Worm (Caenorhabditis elegans) whole organism, mixed stage, embryonic: Measurements from ENCODE around the gene str-233.
"Not testable (repeated sequence)": the region's sequence is repeated elsewhere in the genome, so short reads cannot be mapped to it uniquely, and the experiment has no call there.

Experiments
- M03D4.4 ChIP-seq: sonication (generic microtip); optimal IDR thresholded peaks from 2 replicates; lab custom pipeline; 2017; ENCODE audit warnings: mild to moderate bottlenecking, missing genetic modification characterization, missing compliant biosample characterization
- bed-3 ChIP-seq: fragments of 200-800 bp; sonication (Bioruptor generic); optimal IDR thresholded peaks from 3 replicates; lab custom pipeline; 2018; ENCODE audit warnings: mild to moderate bottlenecking, missing genetic modification characterization, moderate library complexity, missing compliant biosample characterization
- blmp-1 ChIP-seq: fragments of 150-350 bp; optimal IDR thresholded peaks from 2 replicates; lab custom pipeline; 2014; ENCODE audit warnings: missing biosample characterization, missing genetic modification characterization
- ceh-39 ChIP-seq: fragments of 150-350 bp; optimal IDR thresholded peaks from 2 replicates; lab custom pipeline; 2014; ENCODE audit warnings: missing biosample characterization, missing genetic modification characterization
- ceh-43 ChIP-seq: fragments of 200-800 bp; sonication (Bioruptor generic); optimal IDR thresholded peaks from 2 replicates; lab custom pipeline; 2018; ENCODE audit warnings: mild to moderate bottlenecking, missing genetic modification characterization, moderate library complexity, missing compliant biosample characterization
- ceh-83 ChIP-seq: fragments of 200-800 bp; sonication (Bioruptor generic); optimal IDR thresholded peaks from 2 replicates; lab custom pipeline; 2018; ENCODE audit warnings: mild to moderate bottlenecking, missing genetic modification characterization, missing compliant biosample characterization
- ces-1 ChIP-seq: fragments of 150-350 bp; optimal IDR thresholded peaks from 2 replicates; lab custom pipeline; 2014; ENCODE audit warnings: missing biosample characterization, missing genetic modification reagents, missing genetic modification characterization
- cnd-1 ChIP-seq: fragments of 200-800 bp; sonication (Bioruptor generic); optimal IDR thresholded peaks from 2 replicates; lab custom pipeline; 2018; ENCODE audit warnings: mild to moderate bottlenecking, missing genetic modification characterization, missing compliant biosample characterization
- drap-1 ChIP-seq: fragments of 200-800 bp; sonication (Bioruptor generic); optimal IDR thresholded peaks from 3 replicates; lab custom pipeline; 2018; ENCODE audit warnings: mild to moderate bottlenecking, missing genetic modification characterization, missing compliant biosample characterization
- elt-1 ChIP-seq: sonication (generic microtip); optimal IDR thresholded peaks from 2 replicates; lab custom pipeline; 2017; ENCODE audit warnings: missing genetic modification characterization, mild to moderate bottlenecking, missing compliant biosample characterization, antibody characterized with exemption, moderate library complexity, borderline replicate concordance; ENCODE audit not compliant: insufficient read depth
- elt-3 ChIP-seq: fragments of 150-350 bp; optimal IDR thresholded peaks from 2 replicates; lab custom pipeline; 2014; ENCODE audit warnings: missing biosample characterization, missing genetic modification characterization
- ham-2 ChIP-seq: fragments of 200-800 bp; sonication (Bioruptor generic); optimal IDR thresholded peaks from 2 replicates; lab custom pipeline; 2018; ENCODE audit warnings: mild to moderate bottlenecking, missing genetic modification characterization, missing compliant biosample characterization
- hlh-1 ChIP-seq: fragments of 150-350 bp; optimal IDR thresholded peaks from 2 replicates; lab custom pipeline; 2014; ENCODE audit warnings: missing biosample characterization, missing genetic modification reagents, missing genetic modification characterization
- lin-32 ChIP-seq: fragments of 200-800 bp; sonication (Bioruptor generic); optimal IDR thresholded peaks from 2 replicates; lab custom pipeline; 2018; ENCODE audit warnings: mild to moderate bottlenecking, missing genetic modification characterization, missing compliant biosample characterization
- lsy-2 ChIP-seq: fragments of 150-350 bp; optimal IDR thresholded peaks from 2 replicates; lab custom pipeline; 2014; ENCODE audit warnings: missing biosample characterization, missing genetic modification characterization
- mab-5 ChIP-seq: fragments of 150-350 bp; optimal IDR thresholded peaks from 2 replicates; lab custom pipeline; 2014; ENCODE audit warnings: missing biosample characterization, missing genetic modification characterization
- mep-1 ChIP-seq: fragments of 150-350 bp; optimal IDR thresholded peaks from 2 replicates; lab custom pipeline; 2017; ENCODE audit warnings: missing biosample characterization, missing genetic modification reagents, missing genetic modification characterization, inconsistent platforms
- mls-2 ChIP-seq: sonication (generic microtip); optimal IDR thresholded peaks from 2 replicates; lab custom pipeline; 2016; ENCODE audit warnings: mild to moderate bottlenecking, missing genetic modification characterization, moderate library complexity, missing compliant biosample characterization
- nhr-12 ChIP-seq: fragments of 150-350 bp; optimal IDR thresholded peaks from 2 replicates; lab custom pipeline; 2014; ENCODE audit warnings: missing biosample characterization, missing genetic modification characterization
- nhr-237 ChIP-seq: fragments of 150-350 bp; optimal IDR thresholded peaks from 2 replicates; lab custom pipeline; 2014; ENCODE audit warnings: missing biosample characterization, missing genetic modification characterization
- nhr-76 ChIP-seq: sonication (generic microtip); optimal IDR thresholded peaks from 2 replicates; lab custom pipeline; 2017; ENCODE audit warnings: missing biosample characterization, missing genetic modification characterization
- pha-4 ChIP-seq: fragments of 150-350 bp; optimal IDR thresholded peaks from 2 replicates; lab custom pipeline; 2018; ENCODE audit warnings: missing biosample characterization, missing genetic modification reagents, missing genetic modification characterization
- sem-2 ChIP-seq: fragments of 200-800 bp; sonication (Bioruptor generic); optimal IDR thresholded peaks from 2 replicates; lab custom pipeline; 2018; ENCODE audit warnings: mild to moderate bottlenecking, missing genetic modification characterization, missing compliant biosample characterization
- snpc-4 ChIP-seq: fragments of 150-350 bp; optimal IDR thresholded peaks from 2 replicates; lab custom pipeline; 2014; ENCODE audit warnings: missing biosample characterization, missing genetic modification characterization
- sptf-1 ChIP-seq: sonication (generic microtip); optimal IDR thresholded peaks from 2 replicates; lab custom pipeline; 2017; ENCODE audit warnings: mild to moderate bottlenecking, missing genetic modification characterization, moderate library complexity, missing compliant biosample characterization
- unc-120 ChIP-seq: sonication (generic microtip); optimal IDR thresholded peaks from 2 replicates; lab custom pipeline; 2017; ENCODE audit warnings: missing genetic modification characterization, missing compliant biosample characterization; ENCODE audit not compliant: poor library complexity, severe bottlenecking
- unc-39 ChIP-seq: fragments of 150-350 bp; optimal IDR thresholded peaks from 2 replicates; lab custom pipeline; 2014; ENCODE audit warnings: missing biosample characterization, missing genetic modification characterization
- unc-62 ChIP-seq: fragments of 150-350 bp; optimal IDR thresholded peaks from 2 replicates; lab custom pipeline; 2014; ENCODE audit warnings: missing biosample characterization, missing genetic modification reagents, missing genetic modification characterization
- zip-8 ChIP-seq: fragments of 150-350 bp; optimal IDR thresholded peaks from 2 replicates; lab custom pipeline; 2014; ENCODE audit warnings: missing biosample characterization, missing genetic modification characterization
- ztf-11 ChIP-seq: fragments of 150-350 bp; optimal IDR thresholded peaks from 2 replicates; lab custom pipeline; 2014; ENCODE audit warnings: missing biosample characterization, missing genetic modification characterization

Gene str-233

DNA sequence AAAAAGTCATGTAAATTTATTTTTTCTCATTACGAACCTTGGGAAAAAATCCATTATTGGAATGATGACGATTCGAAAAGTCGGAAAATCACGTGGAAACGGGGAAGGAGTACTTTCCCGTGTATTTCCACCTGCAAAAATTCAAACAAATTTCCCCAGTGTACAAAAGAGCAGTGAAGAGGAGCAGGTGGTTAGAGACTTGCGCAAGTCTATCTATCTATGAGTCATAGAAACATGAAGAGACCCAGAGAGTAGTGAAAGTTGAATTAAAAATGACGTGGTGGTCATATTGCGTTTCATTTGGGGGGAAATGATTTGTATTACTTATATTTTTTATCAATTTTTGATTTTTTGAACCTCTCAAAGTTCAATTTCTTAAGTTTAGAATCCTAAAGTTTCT is 9.0 kb downstream of the str-233 start, which contains the start of gene nhr-50:
TSS of gene nhr-50 (minus strand) at position 199 of the 400 bp plus-strand sequence.
- no peak for TF ChIP-seq drap-1
- peak; percentile 36 for TF ChIP-seq pha-4

DNA sequence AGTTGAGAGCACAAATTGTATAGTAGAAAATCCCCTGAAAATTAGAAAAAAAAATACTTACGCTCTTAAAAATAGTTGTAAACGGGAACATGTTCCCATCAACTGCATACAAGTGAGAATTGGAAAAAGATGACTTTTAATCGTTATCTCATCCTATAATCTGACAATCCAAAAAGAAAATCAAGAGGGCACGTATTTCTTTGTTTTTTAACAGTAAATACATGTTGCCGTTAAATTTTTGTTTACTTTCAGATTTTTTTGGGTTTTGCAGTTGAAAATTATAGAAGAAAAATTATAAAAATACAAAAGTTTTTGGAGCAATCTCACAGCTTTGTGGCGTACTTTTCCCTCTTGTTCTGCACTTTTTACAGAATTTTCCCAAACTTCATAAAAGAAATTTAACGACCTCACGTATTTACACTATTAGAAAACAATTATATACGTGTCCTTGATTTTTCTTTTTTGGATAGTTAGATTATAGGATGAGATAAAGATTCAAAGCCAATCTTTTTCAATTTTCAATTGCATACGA is 12.7 kb downstream of the str-233 start, which contains the start of the genes C06C6.9 and C06C6.8:
TSS of gene C06C6.9 (minus strand) at position 101 of the 532 bp plus-strand sequence.
TSS of gene C06C6.8 (plus strand) at position 482 of the 532 bp plus-strand sequence.
- no peak for TF ChIP-seq ceh-83
- TF ChIP-seq unc-120 (tag; lab: Kevin White, UChicago), result no peak
- no peak for TF ChIP-seq hlh-1 (tag; lab: Kevin White, UChicago)
- TF ChIP-seq bed-3 (GFP tag; lab: Kevin White, UChicago), result no peak
- TF ChIP-seq mab-5, result no peak
- no peak for TF ChIP-seq nhr-237 (tag; lab: Kevin White, UChicago)
- TF ChIP-seq, all 35 proteins: peak for 0

DNA sequence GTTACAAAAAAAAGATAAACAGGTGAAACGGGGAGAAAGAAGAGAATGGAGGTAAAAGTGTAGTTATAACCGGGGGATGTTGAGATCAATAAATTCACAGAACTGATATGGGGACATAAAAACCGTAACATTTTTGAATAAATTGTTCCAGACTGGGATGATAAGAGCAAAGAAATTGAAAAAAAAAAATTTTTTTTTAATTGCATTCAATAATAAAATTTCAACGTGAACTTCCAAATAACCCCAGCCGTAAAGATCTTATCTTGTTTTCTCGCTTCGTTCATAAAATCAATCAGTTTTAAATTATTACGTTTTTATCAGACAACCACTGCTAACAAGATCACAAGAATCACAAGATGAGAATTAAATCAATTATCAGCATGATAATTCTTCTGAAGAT is 17.6 kb downstream of the str-233 start, which contains the start of gene C06C6.7:
TSS of gene C06C6.7 (plus strand) at position 301 of the 400 bp plus-strand sequence.
- TF ChIP-seq bed-3 (GFP tag; lab: Kevin White, UChicago); hlh-1 (tag; lab: Kevin White, UChicago); sem-2 (GFP tag; lab: Kevin White, UChicago): not testable (repeated sequence)
- TF ChIP-seq, all 35 proteins: peak for 0; not testable (repeated sequence) for 35

DNA sequence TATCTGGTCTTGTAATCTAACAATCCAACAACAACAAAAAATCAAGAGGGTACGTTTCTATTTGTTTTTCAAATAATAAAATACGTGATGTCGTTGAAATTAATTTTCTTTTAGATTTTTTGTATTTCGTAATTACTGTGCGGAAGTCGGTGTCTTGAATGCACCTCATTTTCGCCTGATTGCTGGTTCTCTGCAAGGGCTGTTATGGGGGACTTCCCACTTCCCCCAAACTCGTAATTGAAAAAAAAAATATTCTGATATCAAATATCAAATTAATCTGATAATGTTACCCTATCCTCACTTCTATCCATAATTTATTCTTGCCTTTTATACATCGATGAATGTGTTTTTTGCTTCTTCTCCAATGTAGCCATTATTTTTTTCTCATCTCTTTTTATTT is 21.4 kb downstream of the str-233 start, which contains the start of gene F36G9.15:
TSS of gene F36G9.15 (minus strand) at position 101 of the 400 bp plus-strand sequence.
- TF ChIP-seq lsy-2, result no peak
- no peak for TF ChIP-seq blmp-1 (tag; lab: Kevin White, UChicago)
- TF ChIP-seq unc-39 (tag; lab: Kevin White, UChicago), result no peak
- TF ChIP-seq mep-1 (tag; lab: Kevin White, UChicago), result no peak
- TF ChIP-seq ztf-11 (tag; lab: Kevin White, UChicago), result no peak
- no peak for TF ChIP-seq elt-3
- TF ChIP-seq unc-62 (GFP tag; lab: Kevin White, UChicago), result no peak
- no peak for TF ChIP-seq sptf-1 (tag; lab: Kevin White, UChicago)
- TF ChIP-seq ham-2, result no peak
- TF ChIP-seq zip-8 (tag; lab: Kevin White, UChicago), result no peak
- TF ChIP-seq pha-4, result no peak
- no peak for TF ChIP-seq elt-1 (tag; lab: Kevin White, UChicago)
- TF ChIP-seq cnd-1, result no peak

DNA sequence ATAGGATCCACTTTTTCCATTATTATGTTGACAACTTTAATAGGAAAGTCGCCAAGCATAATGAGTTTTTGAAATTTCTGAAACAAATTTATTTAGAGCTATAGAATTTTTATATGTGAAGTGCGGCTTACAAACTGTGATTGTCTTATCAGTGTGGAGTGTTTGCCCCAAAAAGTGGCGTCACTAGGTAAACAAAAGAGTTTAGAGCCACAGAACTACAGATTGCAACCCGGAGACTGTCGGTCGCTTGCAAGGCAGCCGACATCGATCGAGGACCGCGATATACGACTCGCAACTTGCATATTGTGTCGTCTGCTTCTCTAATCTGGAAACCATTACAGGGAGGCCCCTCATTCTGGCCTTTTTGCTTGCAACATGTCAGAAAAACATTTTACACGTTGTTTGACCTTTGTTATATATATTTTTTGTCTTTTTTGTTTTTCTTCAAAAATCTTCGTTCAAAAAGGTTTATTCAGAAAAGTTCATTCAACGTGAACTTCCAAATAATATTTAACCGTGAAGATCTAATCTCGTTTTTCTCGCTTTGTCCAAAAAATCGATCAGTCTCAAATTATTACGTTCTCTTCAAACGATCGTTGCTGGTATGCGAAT is 26.6 kb downstream of the str-233 start, which contains the start of the genes fbxa-99 and F36G9.13:
TSS of gene fbxa-99 (minus strand) at position 122 of the 612 bp plus-strand sequence.
TSS of gene F36G9.13 (plus strand) at position 562 of the 612 bp plus-strand sequence.
- no peak for TF ChIP-seq nhr-12
- no peak for TF ChIP-seq sptf-1 (tag; lab: Kevin White, UChicago)
- TF ChIP-seq zip-8 (tag; lab: Kevin White, UChicago), result no peak
- TF ChIP-seq ceh-83, result no peak
- no peak for TF ChIP-seq snpc-4
- no peak for TF ChIP-seq elt-3
- no peak for TF ChIP-seq nhr-76 (tag; lab: Kevin White, UChicago)
- TF ChIP-seq mab-5, result no peak
- TF ChIP-seq ces-1, result no peak
- TF ChIP-seq unc-120 (tag; lab: Kevin White, UChicago), result no peak
- TF ChIP-seq cnd-1, result no peak
- no peak for TF ChIP-seq lin-32 (GFP tag; lab: Kevin White, UChicago)
- TF ChIP-seq hlh-1 (tag; lab: Kevin White, UChicago), result no peak
- no peak for TF ChIP-seq ceh-39
- TF ChIP-seq sem-2 (GFP tag; lab: Kevin White, UChicago), result no peak
- TF ChIP-seq, all 35 proteins: peak for 0

DNA sequence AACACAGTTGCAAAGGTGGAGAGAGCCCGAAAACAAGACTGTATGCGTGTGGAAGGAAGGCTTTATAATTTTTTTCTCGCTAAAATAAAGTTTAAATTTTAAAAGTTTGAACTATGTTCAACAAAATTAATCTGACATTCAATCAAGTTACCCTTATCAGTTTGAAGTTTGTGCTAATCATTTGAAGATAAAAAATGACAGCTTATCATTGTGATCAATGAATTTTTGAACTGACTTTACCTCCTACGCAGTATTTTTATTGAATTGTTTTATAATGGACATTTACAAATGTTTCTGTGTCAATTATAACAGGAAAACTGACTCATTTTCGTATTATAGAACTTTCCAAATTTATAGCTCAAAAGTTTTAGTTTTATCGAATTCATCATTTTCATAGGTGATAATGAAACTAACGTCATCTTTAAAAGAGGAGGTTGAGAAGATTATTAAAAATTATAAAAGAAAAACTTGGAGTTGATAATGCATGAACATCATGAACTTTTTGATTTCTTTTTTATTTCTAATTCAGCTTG is 31.2 kb downstream of the str-233 start, which contains the start of gene oac-20:
TSS of gene oac-20 (plus strand) at position 483 of the 533 bp plus-strand sequence.
- TF ChIP-seq ham-2 (no peak), mep-1 (tag; lab: Kevin White, UChicago) (no peak), mls-2 (tag; lab: Kevin White, UChicago) (no peak), nhr-237 (tag; lab: Kevin White, UChicago) (no peak), hlh-1 (tag; lab: Kevin White, UChicago) (no peak), M03D4.4 (tag; lab: Kevin White, UChicago) (no peak), ceh-43 (GFP tag; lab: Kevin White, UChicago) (no peak), cnd-1 (no peak), sptf-1 (tag; lab: Kevin White, UChicago) (no peak), elt-3 (no peak), mab-5 (no peak), lin-32 (GFP tag; lab: Kevin White, UChicago) (no peak), zip-8 (tag; lab: Kevin White, UChicago) (no peak), pha-4 (no peak)
